Fruit fly (Drosophila melanogaster) whole organism, adult: ENCODE data around the gene CG43993.

Source experiments
- CG11617 ChIP-seq: fragments of 200-800 bp; sonication (Bioruptor generic); optimal IDR thresholded peaks from 2 replicates; lab custom pipeline; 2017; ENCODE audit warnings: mild to moderate bottlenecking, missing biosample characterization, missing genetic modification reagents, missing genetic modification characterization
- CG12768 ChIP-seq: fragments of 200-800 bp; sonication (Bioruptor generic); optimal IDR thresholded peaks from 2 replicates; lab custom pipeline; 2017; ENCODE audit warnings: missing biosample characterization, missing genetic modification characterization, mild to moderate bottlenecking, moderate library complexity, missing genetic modification reagents
- CG14711 ChIP-seq: fragments of 200-800 bp; sonication (Bioruptor generic); optimal IDR thresholded peaks from 2 replicates; lab custom pipeline; 2018; ENCODE audit warnings: missing biosample characterization, mild to moderate bottlenecking, missing genetic modification characterization, moderate library complexity
- CG1620 ChIP-seq: fragments of 200-800 bp; sonication (Bioruptor generic); optimal IDR thresholded peaks from 2 replicates; lab custom pipeline; 2016; ENCODE audit warnings: missing biosample characterization, missing genetic modification characterization
- CG33017 ChIP-seq: fragments of 200-800 bp; sonication (Bioruptor generic); optimal IDR thresholded peaks from 2 replicates; lab custom pipeline; 2018; ENCODE audit warnings: missing biosample characterization, mild to moderate bottlenecking, missing genetic modification characterization, moderate library complexity
- CG5204 ChIP-seq: fragments of 200-800 bp; sonication (Bioruptor generic); optimal IDR thresholded peaks from 2 replicates; lab custom pipeline; 2016; ENCODE audit warnings: missing biosample characterization, missing genetic modification characterization
- CG7045 ChIP-seq: fragments of 200-800 bp; sonication (Bioruptor generic); optimal IDR thresholded peaks from 2 replicates; lab custom pipeline; 2017; ENCODE audit warnings: missing biosample characterization, mild to moderate bottlenecking, missing genetic modification characterization
- CG7101 ChIP-seq: fragments of 200-800 bp; sonication (Bioruptor generic); optimal IDR thresholded peaks from 2 replicates; lab custom pipeline; 2018; ENCODE audit warnings: missing biosample characterization, mild to moderate bottlenecking, missing genetic modification characterization, moderate library complexity
- Clk ChIP-seq: fragments of 200-800 bp; sonication (Bioruptor generic); optimal IDR thresholded peaks from 2 replicates; lab custom pipeline; 2017; ENCODE audit warnings: missing biosample characterization, missing genetic modification characterization
- Crg-1 ChIP-seq: fragments of 200-800 bp; sonication (Bioruptor generic); optimal IDR thresholded peaks from 2 replicates; lab custom pipeline; 2016; ENCODE audit warnings: missing biosample characterization, missing genetic modification characterization
- Hr96 ChIP-seq: fragments of 200-800 bp; sonication (Bioruptor generic); optimal IDR thresholded peaks from 2 replicates; lab custom pipeline; 2016; ENCODE audit warnings: missing biosample characterization, missing genetic modification characterization
- Mnt ChIP-seq: fragments of 200-800 bp; sonication (Bioruptor generic); optimal IDR thresholded peaks from 2 replicates; lab custom pipeline; 2016; ENCODE audit warnings: missing biosample characterization, mild to moderate bottlenecking, missing genetic modification characterization
- bab1 ChIP-seq: fragments of 200-800 bp; sonication (Bioruptor generic); optimal IDR thresholded peaks from 3 replicates; lab custom pipeline; 2019; ENCODE audit warnings: missing biosample characterization, mild to moderate bottlenecking, missing genetic modification characterization, moderate library complexity
- cic ChIP-seq: fragments of 200-800 bp; sonication (Bioruptor generic); optimal IDR thresholded peaks from 2 replicates; lab custom pipeline; 2017; ENCODE audit warnings: missing biosample characterization, mild to moderate bottlenecking, missing genetic modification characterization, moderate library complexity
- cnc ChIP-seq, 2 experiments: fragments of >200 bp; optimal IDR thresholded peaks; 2 replicates each; lab custom pipeline; 2017
- kay ChIP-seq: fragments of 200-800 bp; sonication (Bioruptor generic); peaks from one replicate; lab custom pipeline; 2016; ENCODE audit warnings: missing biosample characterization, missing genetic modification characterization, borderline replicate concordance
- ovo ChIP-seq: fragments of 200-800 bp; sonication (Bioruptor generic); optimal IDR thresholded peaks from 2 replicates; lab custom pipeline; 2016; ENCODE audit warnings: missing biosample characterization, missing genetic modification characterization
- pad ChIP-seq: fragments of 200-800 bp; sonication (Bioruptor generic); optimal IDR thresholded peaks from 3 replicates; lab custom pipeline; 2017; ENCODE audit warnings: missing biosample characterization, missing genetic modification characterization, mild to moderate bottlenecking, moderate library complexity, missing genetic modification reagents
- tj ChIP-seq: fragments of 200-800 bp; sonication (Bioruptor generic); optimal IDR thresholded peaks from 3 replicates; lab custom pipeline; 2017; ENCODE audit warnings: missing biosample characterization, mild to moderate bottlenecking, missing genetic modification characterization, moderate library complexity
- toe ChIP-seq: fragments of 200-800 bp; sonication (Bioruptor generic); optimal IDR thresholded peaks from 2 replicates; lab custom pipeline; 2016; ENCODE audit warnings: missing biosample characterization, missing genetic modification characterization

CG43993 gene

dm6 chr3L:12050629-12051028 is 18.3 kb downstream of the CG43993 start:
- TF ChIP-seq CG33017 (tag; lab: Kevin White, UChicago) (peak; percentile 18), kay (GFP tag; lab: Kevin White, UChicago) (no peak)

- TF ChIP-seq CG7045 (GFP tag; lab: Kevin White, UChicago), result no peak
- TF ChIP-seq tj, result no peak
- TF ChIP-seq Hr96 (GFP tag; lab: Kevin White, UChicago), result no peak
These were observed 21.3 kb downstream of the CG43993 start for dm6 chr3L:12053695-12054094.

DNA sequence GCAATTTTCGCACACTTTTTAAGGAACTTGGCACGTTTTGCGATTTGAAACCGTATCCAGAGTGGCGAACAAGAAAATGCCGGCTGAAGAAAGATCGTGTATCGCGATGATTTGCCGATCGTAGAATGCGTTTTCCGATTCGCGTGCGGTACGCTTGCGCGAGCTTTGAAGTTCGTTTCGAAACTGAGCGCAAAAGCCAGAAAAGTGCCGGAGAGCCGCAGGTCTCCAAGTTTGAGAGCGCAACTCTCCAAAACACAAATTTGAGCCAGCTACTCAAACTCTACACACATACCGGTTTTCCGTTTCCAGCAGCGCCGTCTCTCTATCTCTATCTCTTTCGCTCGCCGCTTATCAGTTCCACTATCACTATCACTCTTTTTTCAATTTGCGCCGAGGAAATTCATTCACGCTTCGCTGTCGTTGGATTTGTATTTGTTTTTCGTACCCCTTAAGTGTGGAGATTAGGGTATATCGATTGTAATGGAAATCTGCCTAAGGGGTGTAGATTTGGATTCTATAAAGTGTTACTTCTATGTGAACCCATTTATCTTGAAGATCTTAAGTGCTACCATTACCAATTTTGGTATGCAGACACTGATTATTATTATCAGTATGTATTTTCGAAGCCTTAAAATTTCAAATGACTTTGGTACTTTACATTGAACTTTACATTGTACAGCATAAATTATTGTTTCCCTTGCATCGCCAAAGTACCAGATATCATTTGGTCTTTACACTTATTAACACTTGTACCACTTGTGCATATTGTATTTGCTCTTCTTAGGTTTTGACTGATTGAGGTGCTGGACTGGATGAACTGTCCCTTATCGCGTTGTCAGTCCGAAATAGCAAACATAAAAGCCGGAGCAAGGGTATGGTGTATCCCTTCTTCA is 24.2 kb downstream of the CG43993 start:
- TF ChIP-seq tj, result peak; percentile 78
- TF ChIP-seq Crg-1 (GFP tag; lab: Kevin White, UChicago), result no peak
- peak; percentile 3 for TF ChIP-seq pad (GFP tag; lab: Kevin White, UChicago)
- no peak for TF ChIP-seq bab1 (GFP tag; lab: Kevin White, UChicago)
- TF ChIP-seq CG11617 (GFP tag; lab: Kevin White, UChicago), result peak; percentile 34
- peak; percentile 13 for TF ChIP-seq CG7101 (tag; lab: Kevin White, UChicago)
- TF ChIP-seq CG5204 (GFP tag; lab: Kevin White, UChicago), result peak; percentile 38
- no peak for TF ChIP-seq CG1620 (GFP tag; lab: Kevin White, UChicago)
- TF ChIP-seq Mnt (GFP tag; lab: Kevin White, UChicago), result peak; percentile 25
- peak; percentile 35 for TF ChIP-seq CG14711 (tag; lab: Kevin White, UChicago)
- peak; percentile 31 for TF ChIP-seq toe (GFP tag; lab: Kevin White, UChicago)
- peak; percentile 63 for TF ChIP-seq kay (GFP tag; lab: Kevin White, UChicago)
- TF ChIP-seq ovo (GFP tag; lab: Kevin White, UChicago), result no peak
- TF ChIP-seq CG7045 (GFP tag; lab: Kevin White, UChicago), result peak; percentile 11
- TF ChIP-seq cic (GFP tag; lab: Kevin White, UChicago), result peak; percentile 99

DNA sequence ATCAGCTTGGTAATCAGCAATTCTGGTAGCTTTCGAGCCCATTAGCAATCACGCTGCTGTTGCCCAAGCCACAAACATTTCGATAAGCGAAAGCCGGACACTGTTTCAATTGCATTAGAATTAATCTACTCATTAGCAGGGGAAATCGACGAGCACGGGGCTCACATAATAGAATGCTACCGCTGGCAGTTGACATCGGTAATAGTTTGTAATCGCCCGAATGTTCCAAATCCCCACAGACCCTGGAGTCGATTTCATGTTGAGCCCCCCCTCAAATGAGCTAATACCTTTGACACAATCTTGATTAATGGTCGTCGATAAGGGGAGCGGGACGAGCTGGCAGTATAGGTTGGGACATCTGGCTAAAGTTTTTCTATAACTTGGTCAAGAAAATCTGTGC is 25.2 kb downstream of the CG43993 start:
- TF ChIP-seq pad (GFP tag; lab: Kevin White, UChicago) (peak; percentile 44), Mnt (GFP tag; lab: Kevin White, UChicago) (no peak)

DNA sequence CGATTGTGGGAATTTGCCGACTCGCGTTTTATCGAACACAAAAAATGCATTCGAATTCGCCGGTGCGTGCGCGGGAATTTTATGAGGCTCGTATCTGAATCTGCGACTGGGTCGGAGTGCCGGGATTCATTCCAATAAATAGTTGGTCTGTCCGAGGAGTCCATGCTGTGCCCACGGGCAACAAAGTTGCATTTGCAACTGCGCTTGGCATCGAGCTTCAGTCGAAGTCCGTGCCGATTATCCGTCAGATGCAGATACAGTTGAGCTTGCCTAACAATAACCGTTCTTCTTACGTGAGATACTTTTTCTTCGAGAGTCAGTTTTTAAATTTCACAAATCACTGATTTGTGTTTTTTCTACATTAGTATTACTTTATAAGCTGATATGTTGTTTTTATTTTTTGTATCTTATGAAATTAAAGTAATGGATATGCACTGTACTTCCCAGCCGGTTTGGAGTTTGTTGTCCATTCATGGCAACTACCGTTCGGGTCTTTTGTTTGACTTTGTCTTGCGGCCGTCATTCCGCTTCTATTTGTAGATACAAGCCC is 26.0 kb downstream of the CG43993 start:
- no peak for TF ChIP-seq CG12768 (GFP tag; lab: Kevin White, UChicago)
- TF ChIP-seq Hr96 (GFP tag; lab: Kevin White, UChicago), result no peak
- no peak for TF ChIP-seq CG5204 (GFP tag; lab: Kevin White, UChicago)
- no peak for TF ChIP-seq pad (GFP tag; lab: Kevin White, UChicago)
- TF ChIP-seq toe (GFP tag; lab: Kevin White, UChicago), result no peak
- TF ChIP-seq Crg-1 (GFP tag; lab: Kevin White, UChicago), result no peak
- no peak for TF ChIP-seq CG1620 (GFP tag; lab: Kevin White, UChicago)
- TF ChIP-seq cnc (optimal IDR thresholded peaks at IDR 0.05; lab: Kevin White, UChicago), result no peak
- no peak for TF ChIP-seq cic (GFP tag; lab: Kevin White, UChicago)
- no peak for TF ChIP-seq kay (GFP tag; lab: Kevin White, UChicago)
- TF ChIP-seq CG11617 (GFP tag; lab: Kevin White, UChicago), result no peak
- no peak for TF ChIP-seq CG33017 (tag; lab: Kevin White, UChicago)
- no peak for TF ChIP-seq CG14711 (tag; lab: Kevin White, UChicago)
- no peak for TF ChIP-seq CG7101 (tag; lab: Kevin White, UChicago)

DNA sequence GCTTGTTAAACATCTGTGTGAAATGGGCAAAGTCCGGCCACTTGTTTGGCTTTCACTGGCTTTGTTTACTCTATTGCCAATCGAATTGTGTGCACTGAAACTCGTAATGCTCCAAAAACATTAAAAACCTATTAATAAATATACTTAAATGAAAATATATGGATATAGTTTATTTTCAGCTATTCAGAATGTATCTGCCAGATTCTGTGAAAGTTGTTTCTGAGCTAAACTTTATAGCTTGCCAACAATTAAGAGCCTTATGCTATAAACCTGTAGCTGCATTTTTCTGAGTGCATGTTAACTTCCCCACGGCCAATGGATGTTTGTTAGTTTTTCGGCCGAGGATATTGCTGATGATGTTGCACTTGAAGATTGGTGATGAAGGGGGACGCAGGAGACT is 27.7 kb downstream of the CG43993 start:
- TF ChIP-seq CG7101 (tag; lab: Kevin White, UChicago) (no peak), Mnt (GFP tag; lab: Kevin White, UChicago) (no peak), CG5204 (GFP tag; lab: Kevin White, UChicago) (no peak)

dm6 chr3L:12062219-12062618 is 29.9 kb downstream of the CG43993 start:
- TF ChIP-seq Clk (GFP tag; lab: Kevin White, UChicago), result no peak
- TF ChIP-seq CG11617 (GFP tag; lab: Kevin White, UChicago), result no peak
- TF ChIP-seq CG7045 (GFP tag; lab: Kevin White, UChicago), result no peak
- no peak for TF ChIP-seq Hr96 (GFP tag; lab: Kevin White, UChicago)
- no peak for TF ChIP-seq kay (GFP tag; lab: Kevin White, UChicago)
- no peak for TF ChIP-seq CG14711 (tag; lab: Kevin White, UChicago)
- TF ChIP-seq tj, result no peak
- no peak for TF ChIP-seq toe (GFP tag; lab: Kevin White, UChicago)
- no peak for TF ChIP-seq CG12768 (GFP tag; lab: Kevin White, UChicago)
- no peak for TF ChIP-seq ovo (GFP tag; lab: Kevin White, UChicago)
- TF ChIP-seq CG33017 (tag; lab: Kevin White, UChicago), result no peak
- TF ChIP-seq Crg-1 (GFP tag; lab: Kevin White, UChicago), result no peak
- TF ChIP-seq cnc (optimal IDR thresholded peaks at IDR 0.05; lab: Kevin White, UChicago), result no peak
- TF ChIP-seq Mnt (GFP tag; lab: Kevin White, UChicago), result no peak
- TF ChIP-seq pad (GFP tag; lab: Kevin White, UChicago), result no peak
- no peak for TF ChIP-seq cic (GFP tag; lab: Kevin White, UChicago)
- no peak for TF ChIP-seq CG7101 (tag; lab: Kevin White, UChicago)
